Fruit fly (Drosophila melanogaster) whole organism, embryonic: ENCODE measurements around the gene CG15143.

Experiments used
- Blimp-1 ChIP-seq: fragments of 200-800 bp; sonication (Bioruptor generic); optimal IDR thresholded peaks from 3 replicates; lab custom pipeline; 2018; ENCODE audit warnings: missing biosample characterization, missing genetic modification characterization, mild to moderate bottlenecking, moderate library complexity, missing genetic modification reagents
- CG10321 ChIP-seq: fragments of 200-800 bp; sonication (Bioruptor generic); IDR thresholded peaks from 2 replicates; pipeline ENCODE4 v1.3.6; 2022; ENCODE audit warnings: missing biosample characterization, missing genetic modification characterization
- CG11723 ChIP-seq: fragments of 200-800 bp; sonication (Bioruptor generic); optimal IDR thresholded peaks from 2 replicates; lab custom pipeline; 2017; ENCODE audit warnings: missing biosample characterization, mild to moderate bottlenecking, missing genetic modification characterization
- CG42726 ChIP-seq: fragments of 200-800 bp; sonication (Bioruptor generic); IDR thresholded peaks from 2 replicates; pipeline ENCODE4 v1.3.6; 2022; ENCODE audit warnings: missing biosample characterization, missing genetic modification characterization; ENCODE audit not compliant: partially characterized antibody
- CG8089 ChIP-seq: fragments of 200-800 bp; sonication (Bioruptor generic); optimal IDR thresholded peaks from 3 replicates; lab custom pipeline; 2016; ENCODE audit warnings: missing biosample characterization, missing genetic modification characterization
- Camta ChIP-seq: fragments of 200-800 bp; sonication (Bioruptor generic); optimal IDR thresholded peaks from 2 replicates; lab custom pipeline; 2016; ENCODE audit warnings: missing biosample characterization, missing genetic modification characterization
- ase ChIP-seq: fragments of 200-800 bp; sonication (Bioruptor generic); IDR thresholded peaks from 3 replicates; pipeline ENCODE4 v1.3.6; 2022; ENCODE audit warnings: missing biosample characterization, missing genetic modification characterization
- lmd ChIP-seq: fragments of 200-800 bp; sonication (Bioruptor generic); IDR thresholded peaks from 2 replicates; pipeline ENCODE4 v1.3.6; 2022; ENCODE audit warnings: missing biosample characterization, missing genetic modification characterization
- p53 ChIP-seq: fragments of 200-800 bp; sonication (Bioruptor generic); optimal IDR thresholded peaks from 2 replicates; lab custom pipeline; 2016; ENCODE audit warnings: missing biosample characterization, missing genetic modification characterization
- pros ChIP-seq: fragments of 200-800 bp; sonication (Bioruptor generic); optimal IDR thresholded peaks from 3 replicates; lab custom pipeline; 2019; ENCODE audit warnings: missing biosample characterization, mild to moderate bottlenecking, missing genetic modification characterization, moderate library complexity

dm6 chr2L:17533794-17534193 lies 9.4 kb upstream of the CG15143 start:
- no peak for TF ChIP-seq lmd (GFP tag; lab: Robert Waterston, UW)
- no peak for TF ChIP-seq CG42726 (GFP tag; lab: Robert Waterston, UW)
- TF ChIP-seq p53 (GFP tag; lab: Kevin White, UChicago), result no peak
- TF ChIP-seq pros (GFP tag; lab: Kevin White, UChicago), result no peak
- no peak for TF ChIP-seq ase (GFP tag; lab: Robert Waterston, UW)
- no peak for TF ChIP-seq Blimp-1 (GFP tag; lab: Kevin White, UChicago)
- TF ChIP-seq Camta, result no peak
- TF ChIP-seq CG10321 (GFP tag; lab: Robert Waterston, UW), result no peak
- TF ChIP-seq CG11723 (GFP tag; lab: Kevin White, UChicago), result no peak
- TF ChIP-seq CG8089, result no peak
